Fruit fly (Drosophila melanogaster) Kc167 (cell line): ENCODE results near the gene CG3529.

Experiments used
- Myc ChIP-seq: fragments of >200 bp; optimal IDR thresholded peaks from 2 replicates; lab custom pipeline; 2017; ENCODE audit warnings: missing external identifiers
- Sin3A ChIP-seq: fragments of >200 bp; optimal IDR thresholded peaks from 2 replicates; lab custom pipeline; 2018; ENCODE audit warnings: missing external identifiers
- h ChIP-seq: fragments of >200 bp; optimal IDR thresholded peaks from 3 replicates; lab custom pipeline; 2018; ENCODE audit warnings: missing external identifiers
- insv ChIP-seq: fragments of >200 bp; optimal IDR thresholded peaks from 3 replicates; lab custom pipeline; 2018; ENCODE audit warnings: missing external identifiers
- psq ChIP-seq: fragments of >200 bp; optimal IDR thresholded peaks from 2 replicates; lab custom pipeline; 2017; ENCODE audit warnings: missing external identifiers
- ttk ChIP-seq: sonication (Bioruptor generic); optimal IDR thresholded peaks from 2 replicates; lab custom pipeline; 2017; ENCODE audit warnings: missing external identifiers

CG3529 gene

DNA sequence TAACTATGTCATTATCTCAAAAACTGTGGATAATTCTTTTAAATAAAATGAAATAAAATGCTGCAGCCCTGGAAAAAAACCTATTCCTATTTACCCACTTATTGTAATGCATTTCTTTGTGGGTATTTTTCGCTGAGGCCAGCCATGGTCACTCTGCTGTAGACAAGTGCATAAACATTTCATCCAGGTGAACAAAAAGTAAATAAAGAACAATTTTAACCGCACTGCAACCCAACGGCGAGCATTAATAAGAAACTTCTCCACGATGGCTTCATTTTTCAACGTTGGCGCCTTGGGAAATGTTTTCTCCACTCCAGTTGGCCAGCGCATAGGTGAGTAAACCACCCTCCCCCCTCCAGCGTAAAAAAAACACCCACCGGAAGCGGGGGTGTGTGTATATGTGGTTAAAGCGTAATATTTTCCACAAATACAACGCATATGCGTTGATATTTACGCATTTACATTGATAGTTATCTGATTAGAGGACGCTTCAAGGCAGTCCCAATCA lies at the start of gene CG3529:
CG3529 (plus strand) TSS at position 134 of the 508 bp plus-strand sequence.
- TF ChIP-seq ttk (lab: Kevin White, UChicago) (no peak), psq (lab: Kevin White, UChicago) (no peak), Sin3A (no peak), insv (lab: Kevin White, UChicago) (no peak), Myc (lab: Kevin White, UChicago) (no peak), h (lab: Kevin White, UChicago) (no peak)

DNA sequence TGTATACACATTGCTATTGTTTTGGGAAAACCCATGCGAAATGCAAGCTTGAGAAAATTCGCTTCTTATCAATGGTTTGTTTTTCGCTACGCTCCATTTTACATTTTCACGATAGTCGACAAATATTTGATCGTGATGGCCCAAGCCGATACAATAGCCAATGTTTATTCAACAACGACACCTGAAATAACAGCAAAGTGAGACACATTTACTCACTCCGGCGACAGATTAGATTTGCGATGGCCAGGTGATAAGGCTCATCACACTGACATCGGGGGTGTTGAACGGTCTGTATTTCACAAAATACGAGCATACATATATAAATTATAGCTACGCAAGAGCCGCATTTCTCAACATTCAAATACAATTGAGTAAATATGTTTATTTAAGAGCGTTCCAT lies 49.5 kb upstream of the CG3529 start:
- TF ChIP-seq psq (lab: Kevin White, UChicago) (no peak), ttk (lab: Kevin White, UChicago) (no peak), insv (lab: Kevin White, UChicago) (no peak), h (lab: Kevin White, UChicago) (no peak), Myc (lab: Kevin White, UChicago) (no peak), Sin3A (no peak)

DNA sequence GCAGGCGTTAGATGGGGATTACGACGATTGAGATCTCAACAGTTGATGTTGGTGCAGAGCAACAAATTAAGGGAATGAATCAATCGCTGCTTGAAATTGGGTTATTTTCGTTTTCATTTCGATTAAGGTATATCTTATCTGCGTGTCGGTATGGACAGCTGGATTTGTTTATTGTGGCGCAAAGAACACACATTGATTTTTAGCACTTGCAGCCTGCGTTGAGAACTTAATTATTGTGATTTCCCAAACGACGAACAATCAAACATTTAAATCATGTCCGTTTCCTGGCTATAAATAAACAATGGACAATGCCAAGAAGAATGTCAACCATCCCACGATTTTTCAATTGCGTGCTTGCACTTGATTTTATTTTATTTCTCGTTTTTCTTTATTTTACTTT lies 48.6 kb upstream of the CG3529 start:
- TF ChIP-seq ttk (lab: Kevin White, UChicago) (no peak), insv (lab: Kevin White, UChicago) (no peak), h (lab: Kevin White, UChicago) (no peak), Sin3A (no peak), Myc (lab: Kevin White, UChicago) (no peak), psq (lab: Kevin White, UChicago) (no peak)

DNA sequence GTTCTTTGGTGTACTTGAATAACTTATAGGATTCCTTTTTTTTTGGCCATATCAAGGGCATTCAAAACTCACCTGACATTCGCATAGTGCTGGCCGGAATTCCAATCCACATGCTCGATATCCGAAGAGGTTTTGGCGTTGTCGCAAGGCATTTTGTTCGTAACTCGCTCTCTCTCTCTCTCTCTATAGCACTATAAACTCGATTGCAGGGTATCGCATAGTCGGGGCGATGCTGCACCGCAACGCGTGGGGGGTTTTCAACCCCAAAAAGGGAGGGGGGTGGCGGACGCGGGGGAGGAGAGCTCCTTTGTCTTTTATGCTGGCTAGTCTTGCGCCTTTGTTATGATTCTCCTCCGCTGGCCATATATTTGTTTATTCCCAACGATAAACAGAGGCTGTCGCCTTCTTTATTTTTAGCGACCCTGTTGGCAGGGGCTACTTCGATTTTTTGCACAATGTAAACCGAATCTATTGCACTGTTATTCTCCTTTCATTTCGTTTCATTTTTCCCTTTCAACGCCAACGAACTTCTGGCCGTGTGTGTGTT lies 48.2 kb upstream of the CG3529 start:
- TF ChIP-seq insv (lab: Kevin White, UChicago) (no peak), ttk (lab: Kevin White, UChicago) (no peak), psq (lab: Kevin White, UChicago) (no peak), Myc (lab: Kevin White, UChicago) (no peak), h (lab: Kevin White, UChicago) (no peak)

DNA sequence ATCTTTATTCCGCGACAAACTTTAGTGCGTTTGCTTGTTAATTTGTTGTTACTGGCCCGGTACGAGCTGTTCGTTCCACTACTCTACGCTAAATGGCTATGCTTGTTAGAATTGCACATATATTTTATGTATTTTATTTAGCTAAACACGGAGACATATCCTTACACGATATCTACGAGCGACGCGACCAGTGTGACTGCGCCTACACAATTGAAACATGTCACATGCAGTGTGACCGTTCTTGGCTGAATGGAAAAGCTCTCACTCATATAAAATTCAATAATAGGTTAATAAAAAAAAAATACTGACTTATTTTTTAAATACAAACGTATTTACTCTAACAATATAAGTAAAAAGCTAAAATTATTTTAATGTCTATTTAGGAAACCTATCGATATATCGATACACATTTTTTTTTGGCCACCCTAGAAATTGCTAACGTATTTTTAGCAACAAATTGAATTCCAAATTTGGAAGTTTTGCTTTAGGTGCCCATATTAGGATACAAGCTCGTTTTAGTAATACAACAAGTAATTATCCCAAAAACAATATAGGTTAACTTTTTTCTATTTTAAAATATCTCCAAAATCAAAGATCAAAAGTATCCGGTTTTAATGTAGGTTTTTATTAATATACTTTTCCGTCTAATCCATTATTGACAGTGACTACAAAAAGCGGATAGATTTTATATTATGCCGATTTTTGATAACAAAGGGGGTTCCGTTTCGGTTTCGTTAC lies 47.5 kb upstream of the CG3529 start, which contains the start of gene CG4080:
CG4080 (minus strand) TSS at position 215 of the 738 bp plus-strand sequence.
- no peak for TF ChIP-seq Myc (lab: Kevin White, UChicago)
- TF ChIP-seq Sin3A, result no peak

DNA sequence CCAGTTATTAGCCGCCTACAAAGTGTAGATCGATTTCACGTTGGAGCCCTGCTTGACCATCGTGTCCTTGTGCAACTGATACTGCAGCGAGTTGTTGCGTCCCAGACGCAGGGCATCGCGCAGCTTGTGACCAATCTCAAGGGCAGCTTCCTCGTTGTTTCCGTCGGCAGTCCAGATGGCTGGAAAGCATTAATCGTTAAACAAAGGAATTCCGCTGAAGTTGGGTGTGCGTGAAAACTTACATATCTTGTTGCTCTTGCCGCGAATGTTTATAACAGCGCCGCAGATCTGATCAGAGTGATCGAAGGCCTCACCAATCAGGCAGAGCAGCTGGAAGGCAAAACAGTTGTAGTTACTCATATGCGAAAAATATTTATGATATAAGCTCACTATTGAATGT lies 46.8 kb upstream of the CG3529 start:
- TF ChIP-seq Sin3A (no peak), Myc (lab: Kevin White, UChicago) (no peak), psq (lab: Kevin White, UChicago) (no peak), insv (lab: Kevin White, UChicago) (no peak), ttk (lab: Kevin White, UChicago) (no peak), h (lab: Kevin White, UChicago) (no peak)

DNA sequence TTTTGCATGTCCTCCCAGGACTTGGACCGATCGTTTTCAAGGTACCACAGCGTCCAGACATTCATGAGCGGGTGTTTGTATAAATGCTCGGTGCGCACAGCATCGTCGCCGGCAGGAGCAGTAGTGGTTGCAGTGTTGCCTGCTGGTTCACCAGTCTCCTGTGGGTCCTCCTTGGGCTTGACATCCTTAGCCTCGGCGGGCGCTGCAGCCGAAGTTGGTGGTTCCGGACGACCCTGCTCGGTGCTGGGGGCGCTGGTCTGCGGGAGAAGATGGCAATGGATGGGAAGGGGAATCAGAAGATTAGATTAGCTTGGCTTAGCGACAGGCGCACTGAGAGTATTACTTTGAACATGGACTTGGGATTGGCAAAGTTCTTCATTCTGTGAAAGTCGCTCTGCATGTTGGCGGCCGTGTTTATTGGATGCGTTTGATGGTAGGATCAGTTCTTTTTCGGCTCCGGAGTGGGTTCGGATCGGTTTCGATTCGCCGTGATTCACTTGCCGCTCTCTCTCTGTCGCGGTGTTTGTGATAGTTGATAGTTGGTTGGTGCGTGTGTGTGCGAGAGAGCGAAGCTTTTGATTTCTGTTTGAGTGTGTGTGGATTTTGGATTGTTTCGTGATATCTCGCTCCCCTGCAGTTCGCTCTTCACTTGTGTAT lies 45.8 kb upstream of the CG3529 start:
- no peak for TF ChIP-seq h (lab: Kevin White, UChicago)
- TF ChIP-seq Sin3A, result no peak
- TF ChIP-seq psq (lab: Kevin White, UChicago), result no peak
- no peak for TF ChIP-seq ttk (lab: Kevin White, UChicago)
- no peak for TF ChIP-seq Myc (lab: Kevin White, UChicago)
- TF ChIP-seq insv (lab: Kevin White, UChicago), result no peak

DNA sequence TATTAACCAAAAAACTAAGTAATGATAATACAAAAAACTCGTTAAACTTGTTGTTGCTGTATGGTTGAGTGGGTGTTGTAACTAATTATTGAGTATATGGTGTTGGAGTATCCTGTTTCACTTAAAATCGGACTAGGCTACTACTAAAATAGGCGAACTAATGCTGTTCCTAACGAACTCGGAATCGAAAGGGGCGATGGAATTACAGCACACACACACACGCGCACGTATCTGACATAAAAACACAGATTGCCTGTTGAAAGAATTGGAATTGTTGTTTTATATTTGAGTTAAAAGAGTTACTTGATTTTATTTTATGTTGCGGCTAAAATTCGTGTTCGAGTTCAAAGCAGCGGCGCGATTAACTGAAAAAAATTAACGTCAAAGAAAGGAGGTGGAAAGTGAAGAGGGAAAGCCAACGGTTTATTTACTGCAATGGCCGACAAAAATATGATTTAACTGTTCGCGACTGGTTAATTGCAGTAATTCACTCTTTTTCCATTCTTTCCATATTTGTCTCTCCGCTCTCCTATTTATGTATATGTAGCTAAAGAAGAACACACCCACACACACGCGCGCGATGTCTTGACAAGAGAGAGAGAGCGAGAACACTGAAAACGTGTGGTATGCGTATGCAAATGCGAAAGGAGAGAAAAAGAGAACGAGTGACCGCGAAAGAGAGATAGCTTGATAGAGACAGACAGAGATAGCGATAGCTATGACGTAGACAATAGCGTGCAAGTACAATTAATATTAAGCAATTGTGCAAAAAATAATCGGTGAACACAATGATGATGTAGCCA lies 45.1 kb upstream of the CG3529 start:
- TF ChIP-seq h (lab: Kevin White, UChicago) (no peak), Sin3A (no peak), psq (lab: Kevin White, UChicago) (no peak), Myc (lab: Kevin White, UChicago) (no peak), ttk (lab: Kevin White, UChicago) (no peak), insv (lab: Kevin White, UChicago) (no peak)

DNA sequence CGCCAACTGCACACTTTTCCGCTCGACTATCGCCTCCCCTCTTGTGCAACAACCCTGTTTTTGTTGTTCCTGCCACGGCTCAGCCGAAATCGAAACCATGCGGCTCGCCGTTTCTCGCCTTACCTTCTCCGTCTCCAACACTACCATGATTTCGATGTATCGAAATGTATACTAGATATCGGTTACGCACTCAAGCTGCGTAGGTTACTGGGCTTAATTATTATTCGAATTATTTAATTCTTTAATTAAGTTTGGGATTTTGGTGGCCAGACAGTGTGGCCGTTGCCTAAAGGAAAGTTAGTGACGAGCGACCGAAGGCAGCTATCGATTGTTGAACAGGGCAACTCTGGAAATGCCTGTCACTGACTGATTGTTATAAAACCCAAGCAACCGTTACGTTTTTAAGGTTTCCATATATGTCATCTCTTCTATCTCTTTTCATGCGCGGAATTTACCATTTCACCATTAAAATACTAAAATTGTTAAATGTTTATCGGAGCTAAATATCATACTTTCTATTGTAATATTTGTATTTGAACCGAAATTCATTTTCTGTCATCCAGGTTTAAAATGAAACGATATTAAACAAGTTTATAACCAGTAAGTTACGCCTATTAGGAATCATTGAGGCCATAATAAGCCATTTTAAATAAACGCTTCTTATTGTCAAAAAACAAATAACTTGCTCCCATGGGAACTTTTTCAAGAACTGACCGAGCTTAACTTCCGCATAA lies 44.3 kb upstream of the CG3529 start, which contains the start of gene eIF4E1:
eIF4E1 (minus strand) TSS at position 304 of the 734 bp plus-strand sequence.
- TF ChIP-seq h (lab: Kevin White, UChicago) (no peak), psq (lab: Kevin White, UChicago) (no peak), Myc (lab: Kevin White, UChicago) (no peak), Sin3A (no peak), ttk (lab: Kevin White, UChicago) (no peak)

DNA sequence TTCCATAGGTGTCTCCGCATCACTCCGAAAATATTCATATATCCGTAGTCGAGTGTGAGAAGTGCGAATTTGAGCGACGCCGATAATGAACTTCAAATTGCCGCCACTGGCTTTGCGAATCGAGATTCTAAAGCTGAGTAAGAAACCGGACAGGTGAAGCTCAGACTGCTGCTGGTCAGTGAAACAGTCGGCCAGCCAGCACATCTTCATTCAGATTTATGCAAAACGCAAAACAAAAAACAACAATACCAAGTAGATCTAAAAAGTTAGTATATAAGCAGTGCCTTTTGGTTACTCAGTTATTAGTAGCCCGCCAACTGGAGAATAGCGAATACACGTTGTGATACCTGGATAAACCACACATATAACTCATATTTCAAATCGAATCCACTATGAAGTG lies 42.2 kb upstream of the CG3529 start, which contains the start of gene Cpr67B:
Cpr67B (plus strand) TSS at position 301 of the 400 bp plus-strand sequence.
- no peak for TF ChIP-seq ttk (lab: Kevin White, UChicago)
- TF ChIP-seq h (lab: Kevin White, UChicago), result no peak
- TF ChIP-seq psq (lab: Kevin White, UChicago), result no peak
- no peak for TF ChIP-seq Sin3A
- TF ChIP-seq insv (lab: Kevin White, UChicago), result no peak
- TF ChIP-seq Myc (lab: Kevin White, UChicago), result no peak
